Worm (Caenorhabditis elegans): Measurements from ENCODE around the gene srg-68.

DNA sequence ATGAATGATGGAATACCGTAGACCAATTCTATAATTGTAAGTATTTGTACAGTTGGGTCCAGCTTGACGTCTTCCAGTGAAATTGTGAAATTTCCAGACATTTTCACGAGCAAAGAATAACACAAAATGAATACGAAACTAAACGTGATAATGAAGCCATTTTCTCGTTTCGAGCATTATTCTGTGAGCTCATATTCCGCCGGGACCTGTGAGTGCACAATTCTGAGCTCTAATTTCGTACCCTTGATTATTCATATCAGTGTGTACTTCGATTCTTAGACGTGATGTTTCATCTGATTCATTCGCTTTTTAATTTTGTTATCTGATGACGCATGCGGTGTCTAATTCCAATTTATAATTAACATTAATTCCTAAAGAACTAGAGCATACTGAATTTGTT is 17.1 kb upstream of the srg-68 start, which contains the start of gene srg-66:
- TF ChIP-seq fos-1 (tag; optimal IDR thresholded peaks at IDR 0.05) (no peak), lsy-2 (tag; optimal IDR thresholded peaks at IDR 0.05) (no peak), ama-1 (optimal IDR thresholded peaks at IDR 0.05) (no peak), pqm-1 (tag; optimal IDR thresholded peaks at IDR 0.05) (no peak), vab-15 (tag; optimal IDR thresholded peaks at IDR 0.05) (no peak), lin-35 (GFP tag; optimal IDR thresholded peaks at IDR 0.05) (no peak), ceh-82 (tag; optimal IDR thresholded peaks at IDR 0.05) (no peak), ces-1 (GFP tag; optimal IDR thresholded peaks at IDR 0.05) (no peak), rnt-1 (tag; optimal IDR thresholded peaks at IDR 0.05) (no peak), dsc-1 (tag; optimal IDR thresholded peaks at IDR 0.05) (no peak), blmp-1 (tag; optimal IDR thresholded peaks at IDR 0.05) (no peak)
